Worm (Caenorhabditis elegans): ENCODE results near the gene ZK418.11.

ZK418.11 gene

ce11 chrIII:7146341-7146740 is 46.3 kb downstream of the ZK418.11 start:
- TF ChIP-seq ztf-18 (tag; optimal IDR thresholded peaks at IDR 0.05) (no peak), madf-3 (GFP tag; IDR thresholded peaks at IDR 0.05) (0 out of 2 replicates have a peak, but pooled peaks have one; percentile 26)

ce11 chrIII:7148191-7148590 is 48.1 kb downstream of the ZK418.11 start:
- no peak for TF ChIP-seq ztf-25 (GFP tag; IDR thresholded peaks at IDR 0.05)
- no peak for TF ChIP-seq rec-8 (tag; optimal IDR thresholded peaks at IDR 0.05)
- no peak for TF ChIP-seq unc-130 (GFP tag; optimal IDR thresholded peaks at IDR 0.05)
- TF ChIP-seq die-1 (tag; optimal IDR thresholded peaks at IDR 0.05), result no peak
- TF ChIP-seq dox-1 (GFP tag; IDR thresholded peaks at IDR 0.05), result no peak
- TF ChIP-seq F55B11.4 (tag; optimal IDR thresholded peaks at IDR 0.05; ENCODE audit: borderline replicate concordance, insufficient read depth), result no peak
- TF ChIP-seq T07F8.4 (tag; optimal IDR thresholded peaks at IDR 0.05), result no peak
- no peak for TF ChIP-seq sea-2 (GFP tag; IDR thresholded peaks at IDR 0.05)
- no peak for TF ChIP-seq pha-4 (tag; optimal IDR thresholded peaks at IDR 0.05)
- no peak for TF ChIP-seq F57C9.4 (tag; optimal IDR thresholded peaks at IDR 0.05)
- TF ChIP-seq attf-3 (GFP tag; conservative IDR thresholded peaks at IDR 0.05), result no peak
- TF ChIP-seq F57A8.1 (GFP tag; optimal IDR thresholded peaks at IDR 0.05), result no peak
- TF ChIP-seq B0019.2 (GFP tag; conservative IDR thresholded peaks at IDR 0.05), result no peak
- TF ChIP-seq let-526 (GFP tag; IDR thresholded peaks at IDR 0.05), result no peak

ce11 chrIII:7150162-7150561 is 50.1 kb downstream of the ZK418.11 start:
- TF ChIP-seq ceh-91 (GFP tag; IDR thresholded peaks at IDR 0.05), result no peak
- no peak for TF ChIP-seq F55B11.4 (tag; optimal IDR thresholded peaks at IDR 0.05; ENCODE audit: borderline replicate concordance, insufficient read depth)
- TF ChIP-seq ceh-40 (GFP tag; IDR thresholded peaks at IDR 0.05), result no peak
- TF ChIP-seq F39B2.1 (GFP tag; IDR thresholded peaks at IDR 0.05), result no peak
- TF ChIP-seq mel-28 (tag; optimal IDR thresholded peaks at IDR 0.05; ENCODE audit: borderline replicate concordance), result no peak
- no peak for TF ChIP-seq nhr-90 (tag; optimal IDR thresholded peaks at IDR 0.05)
- TF ChIP-seq F22D6.2 (tag; optimal IDR thresholded peaks at IDR 0.05), result no peak
- no peak for TF ChIP-seq madf-6 (GFP tag; IDR thresholded peaks at IDR 0.05)
- TF ChIP-seq hlh-26 (GFP tag; conservative IDR thresholded peaks at IDR 0.05), result no peak
- no peak for TF ChIP-seq nhr-120 (GFP tag; IDR thresholded peaks at IDR 0.05)
- TF ChIP-seq dpl-1 (GFP tag; optimal IDR thresholded peaks at IDR 0.05), result no peak
- TF ChIP-seq bed-1 (GFP tag; IDR thresholded peaks at IDR 0.05), result no peak
- TF ChIP-seq zfh-2 (GFP tag; conservative IDR thresholded peaks at IDR 0.05), result no peak
- TF ChIP-seq nfya-2 (GFP tag; IDR thresholded peaks at IDR 0.05), result no peak
- no peak for TF ChIP-seq lin-26 (GFP tag; IDR thresholded peaks at IDR 0.05)
- no peak for TF ChIP-seq lin-54 (GFP tag; optimal IDR thresholded peaks at IDR 0.05)
- no peak for TF ChIP-seq snpc-3.4 (tag; optimal IDR thresholded peaks at IDR 0.05)
